Fruit fly (Drosophila melanogaster) whole organism, embryonic: Measurements from ENCODE around the gene Fdx1.

Source experiments
- CG10209 ChIP-seq: fragments of 200-800 bp; sonication (Bioruptor generic); optimal IDR thresholded peaks from 3 replicates; lab custom pipeline; 2017; ENCODE audit warnings: missing biosample characterization, mild to moderate bottlenecking, missing genetic modification characterization, missing genetic modification reagents
- CG10462 ChIP-seq: fragments of 200-800 bp; sonication (Bioruptor generic); optimal IDR thresholded peaks from 2 replicates; lab custom pipeline; 2016; ENCODE audit warnings: missing biosample characterization, missing genetic modification characterization
- CG11093 ChIP-seq: fragments of 200-800 bp; sonication (Bioruptor generic); IDR thresholded peaks from 3 replicates; pipeline ENCODE4 v1.3.6; 2022; ENCODE audit warnings: missing biosample characterization, missing genetic modification characterization
- CG11696 ChIP-seq: fragments of 200-800 bp; sonication (Bioruptor generic); IDR thresholded peaks from 2 replicates; pipeline ENCODE4 v1.3.6; 2022; ENCODE audit warnings: missing biosample characterization, missing genetic modification characterization
- CG12071 ChIP-seq: fragments of 200-800 bp; sonication (Bioruptor generic); optimal IDR thresholded peaks from 3 replicates; lab custom pipeline; 2018; ENCODE audit warnings: missing biosample characterization, mild to moderate bottlenecking, missing genetic modification characterization
- CG12659 ChIP-seq: fragments of 200-800 bp; sonication (Bioruptor generic); optimal IDR thresholded peaks from 3 replicates; lab custom pipeline; 2017; ENCODE audit warnings: mild to moderate bottlenecking, missing biosample characterization, missing genetic modification reagents, missing genetic modification characterization
- CG12942 ChIP-seq: fragments of 200-800 bp; sonication (Bioruptor generic); optimal IDR thresholded peaks from 3 replicates; lab custom pipeline; 2016; ENCODE audit warnings: missing biosample characterization, missing genetic modification characterization
- CG14441 ChIP-seq: fragments of 200-800 bp; sonication (Bioruptor generic); IDR thresholded peaks from 2 replicates; pipeline ENCODE4 v1.3.6; 2022; ENCODE audit warnings: missing biosample characterization, missing genetic modification characterization
- CG14667 ChIP-seq: fragments of 200-800 bp; sonication (Bioruptor generic); IDR thresholded peaks from 2 replicates; pipeline ENCODE4 v1.3.6; 2022; ENCODE audit warnings: missing biosample characterization, missing genetic modification characterization
- CG14965 ChIP-seq: fragments of 200-800 bp; sonication (Bioruptor generic); optimal IDR thresholded peaks from 2 replicates; lab custom pipeline; 2016; ENCODE audit warnings: missing biosample characterization, missing genetic modification characterization, borderline replicate concordance
- CG15269 ChIP-seq: fragments of 200-800 bp; sonication (Bioruptor generic); optimal IDR thresholded peaks from 2 replicates; lab custom pipeline; 2018; ENCODE audit warnings: missing biosample characterization, mild to moderate bottlenecking, missing genetic modification characterization, moderate library complexity
- CG1792 ChIP-seq: fragments of 200-800 bp; sonication (Bioruptor generic); optimal IDR thresholded peaks from 2 replicates; lab custom pipeline; 2016; ENCODE audit warnings: missing biosample characterization, missing genetic modification characterization
- CG18011 ChIP-seq: fragments of 200-800 bp; sonication (Bioruptor generic); optimal IDR thresholded peaks from 2 replicates; lab custom pipeline; 2017; ENCODE audit warnings: missing biosample characterization, missing genetic modification characterization, mild to moderate bottlenecking, moderate library complexity, missing genotype
- CG1832 ChIP-seq: fragments of 200-800 bp; sonication (Bioruptor generic); optimal IDR thresholded peaks from 2 replicates; lab custom pipeline; 2017; ENCODE audit warnings: missing biosample characterization, mild to moderate bottlenecking, missing genetic modification characterization, inconsistent platforms
- CG18764 ChIP-seq: fragments of 200-800 bp; sonication (Bioruptor generic); optimal IDR thresholded peaks from 3 replicates; lab custom pipeline; 2016; ENCODE audit warnings: missing biosample characterization, missing genetic modification characterization
- CG30020 ChIP-seq: fragments of 200-800 bp; optimal IDR thresholded peaks from 2 replicates; lab custom pipeline; 2019; ENCODE audit warnings: missing biosample characterization, mild to moderate bottlenecking, missing genetic modification characterization, moderate library complexity
- CG3163 ChIP-seq: fragments of 200-800 bp; sonication (Bioruptor generic); optimal IDR thresholded peaks from 3 replicates; lab custom pipeline; 2016; ENCODE audit warnings: missing biosample characterization, missing genetic modification characterization
- CG4360 ChIP-seq: fragments of 200-800 bp; sonication (Bioruptor generic); IDR thresholded peaks from 2 replicates; pipeline ENCODE4 v1.3.6; 2022; ENCODE audit warnings: missing biosample characterization, missing genetic modification characterization
- CG6689 ChIP-seq: fragments of 200-800 bp; sonication (Bioruptor generic); IDR thresholded peaks from 2 replicates; pipeline ENCODE4 v1.3.6; 2022; ENCODE audit warnings: missing biosample characterization, missing genetic modification characterization
- CG7839 ChIP-seq: fragments of 200-800 bp; sonication (Bioruptor generic); optimal IDR thresholded peaks from 3 replicates; lab custom pipeline; 2018; ENCODE audit warnings: missing biosample characterization, mild to moderate bottlenecking, missing genetic modification characterization, moderate library complexity
- CG7963 ChIP-seq: fragments of 200-800 bp; sonication (Bioruptor generic); IDR thresholded peaks from 3 replicates; pipeline ENCODE4 v1.3.6; 2022; ENCODE audit warnings: missing biosample characterization, missing genetic modification characterization; ENCODE audit not compliant: partially characterized antibody
- CkIIα-i1 ChIP-seq: fragments of 200-800 bp; sonication (Bioruptor generic); IDR thresholded peaks from 2 replicates; pipeline ENCODE4 v1.3.6; 2022; ENCODE audit warnings: missing biosample characterization, missing genetic modification characterization
- Dad ChIP-seq: fragments of 200-800 bp; sonication (Bioruptor generic); optimal IDR thresholded peaks from 3 replicates; lab custom pipeline; 2016; ENCODE audit warnings: missing biosample characterization, missing genetic modification characterization
- Dek ChIP-seq: fragments of 200-800 bp; sonication (Bioruptor generic); optimal IDR thresholded peaks from 3 replicates; lab custom pipeline; 2019; ENCODE audit warnings: missing biosample characterization, mild to moderate bottlenecking, missing genetic modification characterization, moderate library complexity
- Dref ChIP-seq: fragments of 200-800 bp; sonication (Bioruptor generic); IDR thresholded peaks from 2 replicates; pipeline ENCODE4 v1.3.6; 2022; ENCODE audit warnings: missing biosample characterization, missing genetic modification characterization
- Eip74EF ChIP-seq, 2 experiments: fragments of 200-800 bp in 1 of 2; fragments of >200 bp in 1 of 2; sonication (Bioruptor generic) in 1 of 2; optimal IDR thresholded peaks; 2 replicates each; lab custom pipeline; 2017 to 2019; ENCODE audit warnings: missing biosample characterization in 2 of 2, missing genetic modification characterization in 2 of 2, mild to moderate bottlenecking in 1 of 2, moderate library complexity in 1 of 2
- GATAe ChIP-seq: fragments of 200-800 bp; sonication (Bioruptor generic); conservative IDR thresholded peaks from 2 replicates; pipeline ENCODE4 v1.3.6; 2022; ENCODE audit warnings: missing biosample characterization, missing genetic modification characterization
- Hmx ChIP-seq: fragments of 200-800 bp; sonication (Bioruptor generic); optimal IDR thresholded peaks from 2 replicates; lab custom pipeline; 2016; ENCODE audit warnings: missing biosample characterization, missing genetic modification characterization
- Hr3 ChIP-seq: fragments of 200-800 bp; sonication (Bioruptor generic); optimal IDR thresholded peaks from 3 replicates; lab custom pipeline; 2016; ENCODE audit warnings: missing biosample characterization, missing genetic modification characterization
- Hr51 ChIP-seq, 2 experiments: fragments of 200-800 bp; sonication (Bioruptor generic); optimal IDR thresholded peaks; 2 replicates in 1 of 2; 3 replicates in 1 of 2; lab custom pipeline; 2016 to 2018; ENCODE audit warnings: missing biosample characterization in 2 of 2, missing genetic modification characterization in 2 of 2, mild to moderate bottlenecking in 1 of 2, moderate library complexity in 1 of 2
- Max ChIP-seq: fragments of 200-800 bp; sonication (Bioruptor generic); optimal IDR thresholded peaks from 2 replicates; lab custom pipeline; 2016; ENCODE audit warnings: missing biosample characterization, mild to moderate bottlenecking, missing genetic modification characterization
- Nf-YB ChIP-seq: fragments of 200-800 bp; sonication (Bioruptor generic); optimal IDR thresholded peaks from 3 replicates; lab custom pipeline; 2019; ENCODE audit warnings: missing biosample characterization, mild to moderate bottlenecking, missing genetic modification characterization, moderate library complexity
- Poxn ChIP-seq: fragments of 200-800 bp; sonication (Bioruptor generic); IDR thresholded peaks from 2 replicates; pipeline ENCODE4 v1.3.6; 2022; ENCODE audit warnings: missing biosample characterization, missing genetic modification characterization
- Sry-δ ChIP-seq: fragments of 200-800 bp; sonication (Bioruptor generic); optimal IDR thresholded peaks from 2 replicates; lab custom pipeline; 2016; ENCODE audit warnings: missing biosample characterization, missing genetic modification characterization
- Xrp1 ChIP-seq: fragments of 200-800 bp; sonication (Bioruptor generic); IDR thresholded peaks from 2 replicates; pipeline ENCODE4 v1.3.6; 2022; ENCODE audit warnings: missing biosample characterization, missing genetic modification characterization
- cg ChIP-seq: fragments of 200-800 bp; sonication (Bioruptor generic); optimal IDR thresholded peaks from 3 replicates; lab custom pipeline; 2019; ENCODE audit warnings: missing biosample characterization, mild to moderate bottlenecking, missing genetic modification characterization, moderate library complexity
- crp ChIP-seq, 2 experiments: fragments of 200-800 bp; sonication (Bioruptor generic); optimal IDR thresholded peaks; 2 replicates in 1 of 2; 3 replicates in 1 of 2; lab custom pipeline; 2017; ENCODE audit warnings: missing biosample characterization in 2 of 2, missing genetic modification characterization in 2 of 2, mild to moderate bottlenecking in 1 of 2, moderate library complexity in 1 of 2
- fd96Cb ChIP-seq: fragments of 200-800 bp; sonication (Bioruptor generic); optimal IDR thresholded peaks from 2 replicates; lab custom pipeline; 2018; ENCODE audit warnings: missing biosample characterization, mild to moderate bottlenecking, missing genetic modification characterization, moderate library complexity
- lbe ChIP-seq: fragments of 200-800 bp; sonication (Bioruptor generic); optimal IDR thresholded peaks from 2 replicates; lab custom pipeline; 2016; ENCODE audit warnings: missing biosample characterization, mild to moderate bottlenecking, missing genetic modification characterization
- nerfin-2 ChIP-seq: fragments of 200-800 bp; sonication (Bioruptor generic); IDR thresholded peaks from 2 replicates; pipeline ENCODE4 v1.3.6; 2022; ENCODE audit warnings: missing biosample characterization, missing genetic modification characterization; ENCODE audit not compliant: partially characterized antibody
- psq ChIP-seq: fragments of 200-800 bp; sonication (Bioruptor generic); optimal IDR thresholded peaks from 2 replicates; lab custom pipeline; 2017; ENCODE audit warnings: missing biosample characterization, missing genetic modification characterization
- salm ChIP-seq: fragments of 200-800 bp; sonication (Bioruptor generic); optimal IDR thresholded peaks from 2 replicates; lab custom pipeline; 2018; ENCODE audit warnings: missing biosample characterization, mild to moderate bottlenecking, missing genetic modification characterization
- sens ChIP-seq: fragments of 200-800 bp; sonication (Bioruptor generic); peaks from one replicate; lab custom pipeline; 2016; ENCODE audit warnings: missing biosample characterization, missing genetic modification characterization
- slp2 ChIP-seq: fragments of 200-800 bp; sonication (Bioruptor generic); optimal IDR thresholded peaks from 2 replicates; lab custom pipeline; 2016; ENCODE audit warnings: missing biosample characterization, missing genetic modification characterization
- so ChIP-seq: fragments of 200-800 bp; sonication (Bioruptor generic); IDR thresholded peaks from 3 replicates; pipeline ENCODE4 v1.3.6; 2022; ENCODE audit warnings: missing biosample characterization, missing genetic modification characterization
- ssp ChIP-seq: fragments of 200-800 bp; sonication (Bioruptor generic); IDR thresholded peaks from 2 replicates; pipeline ENCODE4 v1.3.6; 2022; ENCODE audit warnings: missing biosample characterization, missing genetic modification characterization
- usp ChIP-seq: fragments of >200 bp; optimal IDR thresholded peaks from 2 replicates; lab custom pipeline; 2017; ENCODE audit warnings: missing biosample characterization, missing genetic modification characterization
- zen2 ChIP-seq: fragments of 200-800 bp; sonication (Bioruptor generic); IDR thresholded peaks from 3 replicates; pipeline ENCODE4 v1.3.6; 2022; ENCODE audit warnings: missing biosample characterization, missing genetic modification characterization; ENCODE audit not compliant: partially characterized antibody

Fdx1 gene

dm6 chr3L:9377198-9378035, 6.4 kb upstream of the Fdx1 start, which contains the start of gene Hsp26 (continued):
- TF ChIP-seq Poxn (GFP tag; lab: Robert Waterston, UW) = no peak
- TF ChIP-seq Nf-YB (GFP tag; lab: Kevin White, UChicago) = peak; percentile 63
- TF ChIP-seq CG10462 (GFP tag; lab: Kevin White, UChicago) = peak; percentile 72
- peak; percentile 91 for TF ChIP-seq Xrp1 (GFP tag; lab: Robert Waterston, UW)
- TF ChIP-seq CG14965 (GFP tag; lab: Kevin White, UChicago) = no peak
- no peak for TF ChIP-seq nerfin-2
- TF ChIP-seq CG11696 (GFP tag; lab: Robert Waterston, UW) = peak; percentile 65
- peak; percentile 80 for TF ChIP-seq CG10209 (GFP tag; lab: Kevin White, UChicago)
- peak; percentile 58 for TF ChIP-seq Dad (GFP tag; lab: Kevin White, UChicago)
- TF ChIP-seq CG3163 (GFP tag; lab: Kevin White, UChicago) = peak; percentile 96
- peak; percentile 66 for TF ChIP-seq CG18764
- TF ChIP-seq Dref (GFP tag; lab: Robert Waterston, UW) = no peak
- peak; percentile 66 for TF ChIP-seq ssp
- TF ChIP-seq Hr3 = peak; percentile 80
- TF ChIP-seq crp (GFP tag; optimal IDR thresholded peaks at IDR 0.05; lab: Kevin White, UChicago) = peak; percentile 8 to 31
- peak; percentile 71 for TF ChIP-seq CG14667
- TF ChIP-seq CG1832 (GFP tag; lab: Kevin White, UChicago) = no peak
- peak; percentile 55 for TF ChIP-seq Hmx (GFP tag; lab: Kevin White, UChicago)
- TF ChIP-seq fd96Cb (tag; lab: Kevin White, UChicago) = peak; percentile 65
- peak; percentile 75 for TF ChIP-seq slp2
- TF ChIP-seq CG30020 (tag; lab: Kevin White, UChicago) = peak; percentile 46
- peak in 1 of 2 experiments; percentile 80 for TF ChIP-seq Eip74EF (GFP tag; optimal IDR thresholded peaks at IDR 0.05; lab: Kevin White, UChicago)
- TF ChIP-seq Sry-δ (GFP tag; lab: Kevin White, UChicago) = peak; percentile 24
- peak; percentile 89 for TF ChIP-seq cg (GFP tag; lab: Kevin White, UChicago)
- TF ChIP-seq CG7839 (tag; lab: Kevin White, UChicago) = peak; percentile 86
- TF ChIP-seq CG15269 (tag; lab: Kevin White, UChicago) = peak; percentile 85
- no peak for TF ChIP-seq zen2
- TF ChIP-seq CG12942 (GFP tag; lab: Kevin White, UChicago) = peak; percentile 77
- no peak for TF ChIP-seq CkIIα-i1 (GFP tag; lab: Robert Waterston, UW)
- peak; percentile 83 for TF ChIP-seq CG6689 (GFP tag; lab: Robert Waterston, UW)
- TF ChIP-seq sens (GFP tag; lab: Kevin White, UChicago) = peak; percentile 99
- TF ChIP-seq CG4360 = peak; percentile 54
- peak; percentile 92 for TF ChIP-seq so (GFP tag; lab: Robert Waterston, UW)
- no peak for TF ChIP-seq CG7963
- peak; percentile 62 for TF ChIP-seq CG18011 (GFP tag; lab: Kevin White, UChicago)
- peak; percentile 69 for TF ChIP-seq Max (GFP tag; lab: Kevin White, UChicago)
- TF ChIP-seq salm (tag; lab: Kevin White, UChicago) = peak; percentile 85
- TF ChIP-seq psq (GFP tag; lab: Kevin White, UChicago) = peak; percentile 64
- 0 out of 2 replicates have a peak, but pooled peaks have one; percentile 27 for TF ChIP-seq GATAe (GFP tag; lab: Robert Waterston, UW)
- peak; percentile 48 to 89 for TF ChIP-seq Hr51 (GFP tag; optimal IDR thresholded peaks at IDR 0.05; lab: Kevin White, UChicago)
- peak; percentile 90 for TF ChIP-seq lbe (GFP tag; lab: Kevin White, UChicago)
- no peak for TF ChIP-seq usp (GFP tag; lab: Kevin White, UChicago)
- TF ChIP-seq CG12659 (GFP tag; lab: Kevin White, UChicago) = peak; percentile 86
- TF ChIP-seq CG1792 = peak; percentile 78
- TF ChIP-seq CG14441 (GFP tag; lab: Robert Waterston, UW) = peak; percentile 81
- peak; percentile 70 for TF ChIP-seq Dek
- TF ChIP-seq CG11093 (GFP tag; lab: Robert Waterston, UW) = peak; percentile 64; the same call in 2 of the 3 replicates
- TF ChIP-seq CG12071 = peak; percentile 49
